Worm (Caenorhabditis elegans): ENCODE results near the gene ZK836.3.

Gene ZK836.3

DNA sequence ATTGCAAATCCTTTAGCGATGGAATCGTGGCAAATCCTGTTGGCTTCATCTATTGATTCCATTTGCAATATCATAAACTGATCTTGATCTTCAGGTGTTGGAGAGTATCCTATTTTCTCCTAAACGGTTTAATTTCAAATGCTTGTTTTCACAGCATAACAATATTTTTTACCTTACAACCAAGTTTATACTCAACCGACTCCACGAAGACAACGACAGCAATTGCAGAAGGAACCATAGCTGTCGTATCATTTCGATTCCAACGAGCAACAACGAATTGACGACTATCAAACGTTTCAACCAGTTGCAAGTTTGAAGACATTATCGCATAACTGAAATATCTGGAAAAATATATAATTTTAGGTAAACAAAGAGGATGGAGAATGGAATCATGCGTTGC, 11.9 kb downstream of the ZK836.3 start, which contains the start of gene usip-1:
usip-1 (minus strand) TSS at position 341 of the 400 bp plus-strand sequence.
- TF ChIP-seq unc-62 (GFP tag; optimal IDR thresholded peaks at IDR 0.05 in 1 of 2) (peak in 1 of 2 experiments; percentile 96), unc-62 (tag; optimal IDR thresholded peaks at IDR 0.05) (no peak), skn-1 (tag; optimal IDR thresholded peaks at IDR 0.05) (no peak)

DNA sequence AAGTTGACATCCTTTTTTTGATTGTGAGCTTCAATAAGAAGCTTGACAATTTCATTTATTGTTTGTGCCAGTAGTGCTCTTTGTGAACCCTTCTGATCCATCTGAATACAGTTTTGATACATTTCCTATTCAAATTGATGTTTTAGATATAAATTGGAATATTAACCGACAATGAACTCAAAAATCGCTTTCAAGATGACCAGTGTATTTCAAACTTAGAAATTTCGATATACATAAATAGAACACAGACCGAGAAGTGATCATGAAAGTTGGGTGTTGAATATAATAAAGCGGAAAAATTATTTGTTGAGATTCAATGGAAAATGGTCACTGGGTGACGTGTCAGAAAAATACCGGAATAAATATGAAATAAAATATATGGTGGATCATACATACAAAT, 14.4 kb downstream of the ZK836.3 start, which contains the start of gene elpc-3:
elpc-3 (minus strand) TSS at position 101 of the 400 bp plus-strand sequence.
- TF ChIP-seq ceh-28 (tag; optimal IDR thresholded peaks at IDR 0.05) (no peak), nhr-111 (GFP tag; optimal IDR thresholded peaks at IDR 0.05) (no peak), nhr-6 (tag; optimal IDR thresholded peaks at IDR 0.05) (no peak), daf-12 (tag; optimal IDR thresholded peaks at IDR 0.05) (no peak), ztf-7 (tag; optimal IDR thresholded peaks at IDR 0.05) (no peak), Y5F2A.4 (GFP tag; optimal IDR thresholded peaks at IDR 0.05) (no peak), ceh-32 (tag; optimal IDR thresholded peaks at IDR 0.05; ENCODE audit: poor library complexity) (no peak), lsy-2 (tag; optimal IDR thresholded peaks at IDR 0.05) (no peak), madf-9 (GFP tag; conservative IDR thresholded peaks at IDR 0.05) (no peak)

- TF ChIP-seq vab-7 (GFP tag; IDR thresholded peaks at IDR 0.05) (no peak), unc-62 (GFP tag; optimal IDR thresholded peaks at IDR 0.05 in 1 of 2) (peak in 1 of 2 experiments; percentile 47), unc-62 (tag; optimal IDR thresholded peaks at IDR 0.05) (no peak)
These were observed 16.4 kb downstream of the ZK836.3 start, which contains the start of gene clec-224 for ce11 chrV:12179338-12179737. Gene clec-224, minus strand, starts transcription at chrV:12179438.

- TF ChIP-seq egl-43 (GFP tag; IDR thresholded peaks at IDR 0.05) (no peak), F10B5.3 (tag; optimal IDR thresholded peaks at IDR 0.05) (no peak), nhr-42 (GFP tag; IDR thresholded peaks at IDR 0.05) (no peak), jun-1 (tag; optimal IDR thresholded peaks at IDR 0.05) (no peak), Y48G9A.11 (GFP tag; IDR thresholded peaks at IDR 0.05) (no peak), ztf-7 (tag; optimal IDR thresholded peaks at IDR 0.05) (no peak), zip-11 (GFP tag; IDR thresholded peaks at IDR 0.05) (no peak), tra-1 (GFP tag; IDR thresholded peaks at IDR 0.05) (no peak)
These were observed 25.6 kb downstream of the ZK836.3 start, which contains the start of gene ZK863.1 for ce11 chrV:12170114-12170513. Gene ZK863.1, minus strand, starts transcription at chrV:12170214.

- TF ChIP-seq hlh-11 (tag; optimal IDR thresholded peaks at IDR 0.05) (no peak), mdl-1 (tag; optimal IDR thresholded peaks at IDR 0.05) (peak in 1 of 2 experiments; percentile 16)
These were observed 28.1 kb downstream of the ZK836.3 start, which contains the start of gene col-37 for ce11 chrV:12167653-12168052. Gene col-37, minus strand, starts transcription at chrV:12167753.

DNA sequence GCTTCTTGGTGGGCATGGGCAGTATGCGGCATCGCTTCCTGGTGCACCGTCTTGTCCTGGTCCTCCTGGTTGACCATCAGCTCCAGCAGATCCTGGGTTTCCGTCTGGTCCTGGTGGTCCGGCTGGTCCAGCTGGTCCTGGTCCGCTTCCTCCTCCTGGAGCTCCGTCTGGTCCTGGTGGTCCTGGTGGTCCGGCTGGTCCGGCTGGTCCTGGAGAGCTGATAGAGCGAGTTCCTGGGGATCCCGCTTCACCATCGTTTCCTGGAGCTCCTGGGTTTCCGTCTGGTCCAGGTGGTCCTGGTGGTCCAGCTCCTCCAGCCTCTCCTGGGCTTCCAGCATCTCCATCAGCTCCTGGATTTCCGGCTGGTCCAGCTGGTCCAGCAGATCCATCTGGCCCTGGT, 28.7 kb downstream of the ZK836.3 start:
- TF ChIP-seq nhr-111 (GFP tag; optimal IDR thresholded peaks at IDR 0.05) (no peak), unc-39 (tag; optimal IDR thresholded peaks at IDR 0.05) (no peak), F26F4.8 (GFP tag; conservative IDR thresholded peaks at IDR 0.05) (no peak), lin-29 (GFP tag; IDR thresholded peaks at IDR 0.05) (no peak), set-16 (GFP tag; IDR thresholded peaks at IDR 0.05) (peak; percentile 97)

ce11 chrV:12162906-12163305, 32.8 kb downstream of the ZK836.3 start, which contains the start of gene srj-4:
Gene srj-4, plus strand, starts transcription at chrV:12163206.
- TF ChIP-seq ceh-20 (GFP tag; IDR thresholded peaks at IDR 0.05), result no peak
- no peak for TF ChIP-seq F44E2.7 (GFP tag; IDR thresholded peaks at IDR 0.05)
- no peak for TF ChIP-seq zfp-3 (GFP tag; conservative IDR thresholded peaks at IDR 0.05)
- TF ChIP-seq dpl-1 (GFP tag; optimal IDR thresholded peaks at IDR 0.05), result no peak
- TF ChIP-seq daf-19 (GFP tag; conservative IDR thresholded peaks at IDR 0.05), result no peak
- no peak for TF ChIP-seq F37D6.2 (tag; optimal IDR thresholded peaks at IDR 0.05)
- no peak for TF ChIP-seq tag-97 (GFP tag; IDR thresholded peaks at IDR 0.05)
- TF ChIP-seq gei-8 (GFP tag; optimal IDR thresholded peaks at IDR 0.05), result no peak
- no peak for TF ChIP-seq lin-15B (tag; optimal IDR thresholded peaks at IDR 0.05)
- no peak for TF ChIP-seq fkh-10 (GFP tag; optimal IDR thresholded peaks at IDR 0.05)
- TF ChIP-seq duxl-1 (tag; optimal IDR thresholded peaks at IDR 0.05; ENCODE audit: poor library complexity), result no peak
- no peak for TF ChIP-seq dmd-6 (GFP tag; IDR thresholded peaks at IDR 0.05)
- no peak for TF ChIP-seq skn-1 (tag; optimal IDR thresholded peaks at IDR 0.05)
- no peak for TF ChIP-seq madf-5 (GFP tag; IDR thresholded peaks at IDR 0.05)
- TF ChIP-seq nhr-41 (GFP tag; IDR thresholded peaks at IDR 0.05), result no peak
